Fruit fly (Drosophila melanogaster) S2 (cell line): ENCODE data around the gene CG9330.
A peak's percentile ranks its signal among the peaks of the same experiment; 100 is the strongest.

Experiments
- CG8478 ChIP-seq: fragments of >200 bp; optimal IDR thresholded peaks from 2 replicates; lab custom pipeline; 2018
- CTCF ChIP-seq, 2 experiments: fragments of >200 bp; optimal IDR thresholded peaks; 2 replicates each; lab custom pipeline; 2018

Gene CG9330

dm6 chr3L:19612172-19612571, 26.1 kb downstream of the CG9330 start, which contains the start of the genes Lon and PIG-F:
Gene Lon, minus strand, starts transcription at chr3L:19612199.
Gene PIG-F, plus strand, starts transcription at chr3L:19612455.
- no peak for TF ChIP-seq CG8478 (lab: Kevin White, UChicago)
- no peak for TF ChIP-seq CTCF (optimal IDR thresholded peaks at IDR 0.05; lab: Kevin White, UChicago)

DNA sequence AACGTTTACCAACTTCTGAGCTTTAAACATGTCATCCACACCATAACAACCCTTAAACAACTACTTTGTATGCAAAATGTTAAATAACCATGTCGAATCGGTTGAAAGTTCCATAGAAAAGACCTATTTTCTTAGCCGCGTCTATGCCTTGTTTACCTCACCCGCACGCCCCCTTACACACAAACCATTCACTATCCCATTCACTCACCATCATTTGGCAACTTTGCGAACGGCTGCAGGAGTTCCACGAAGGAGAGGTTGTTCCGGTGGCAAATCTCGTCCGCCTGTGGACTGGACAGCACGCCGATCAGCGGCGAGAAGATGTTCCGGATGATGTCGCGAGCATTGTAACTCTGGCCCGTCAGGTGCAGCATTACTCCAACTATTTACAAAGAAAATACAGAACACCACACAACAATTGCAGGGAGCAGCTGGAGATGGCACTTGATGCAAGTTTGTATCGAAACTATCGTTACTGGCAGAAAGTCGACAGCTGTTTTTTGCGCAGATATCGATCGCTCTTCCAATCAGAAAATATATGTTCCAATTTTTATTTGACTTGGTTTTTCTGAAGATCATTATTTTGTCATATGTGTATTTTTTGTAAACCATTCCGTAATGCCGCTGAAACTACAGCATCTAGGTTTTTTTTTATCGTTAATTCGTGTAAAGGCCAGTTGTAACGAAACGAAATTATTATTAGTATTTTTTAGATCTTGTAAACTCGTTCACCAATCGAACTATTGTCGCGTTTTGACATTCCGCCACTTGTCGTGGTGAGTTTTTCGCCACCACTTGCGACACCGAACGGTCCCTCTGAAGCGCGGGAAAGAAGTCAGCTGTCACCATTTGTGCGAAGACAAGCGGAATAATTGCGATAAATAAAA, 32.3 kb downstream of the CG9330 start, which contains the start of gene asf1:
asf1 (plus strand) TSS at position 823 of the 887 bp plus-strand sequence.
- TF ChIP-seq CG8478 (lab: Kevin White, UChicago) = no peak
- TF ChIP-seq CTCF (optimal IDR thresholded peaks at IDR 0.05; lab: Kevin White, UChicago) = peak in 1 of 2 experiments; percentile 28

DNA sequence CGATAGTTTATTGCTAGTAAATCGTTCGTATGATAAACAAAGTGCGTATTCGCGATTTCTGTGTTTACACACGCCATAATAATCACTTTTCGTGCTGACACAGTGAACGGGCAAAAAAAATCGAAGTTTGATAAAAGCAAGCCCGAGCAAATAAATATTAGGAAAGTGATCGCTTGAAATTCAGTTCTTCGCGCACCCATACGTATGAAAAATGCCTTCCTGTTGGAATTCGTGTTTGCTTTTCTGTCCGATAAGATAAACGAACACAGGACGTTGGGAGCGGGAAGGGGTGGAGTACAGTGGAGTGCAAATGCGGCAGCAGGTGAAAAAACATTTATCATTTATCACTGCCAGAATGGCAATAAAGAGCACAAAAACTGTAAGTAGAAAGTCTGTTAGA, 44.6 kb downstream of the CG9330 start:
- TF ChIP-seq CTCF (optimal IDR thresholded peaks at IDR 0.05; lab: Kevin White, UChicago) (no peak), CG8478 (lab: Kevin White, UChicago) (no peak)

dm6 chr3L:19631867-19632266, 45.8 kb downstream of the CG9330 start:
- TF ChIP-seq CG8478 (lab: Kevin White, UChicago) = no peak
- TF ChIP-seq CTCF (optimal IDR thresholded peaks at IDR 0.05; lab: Kevin White, UChicago) = no peak

DNA sequence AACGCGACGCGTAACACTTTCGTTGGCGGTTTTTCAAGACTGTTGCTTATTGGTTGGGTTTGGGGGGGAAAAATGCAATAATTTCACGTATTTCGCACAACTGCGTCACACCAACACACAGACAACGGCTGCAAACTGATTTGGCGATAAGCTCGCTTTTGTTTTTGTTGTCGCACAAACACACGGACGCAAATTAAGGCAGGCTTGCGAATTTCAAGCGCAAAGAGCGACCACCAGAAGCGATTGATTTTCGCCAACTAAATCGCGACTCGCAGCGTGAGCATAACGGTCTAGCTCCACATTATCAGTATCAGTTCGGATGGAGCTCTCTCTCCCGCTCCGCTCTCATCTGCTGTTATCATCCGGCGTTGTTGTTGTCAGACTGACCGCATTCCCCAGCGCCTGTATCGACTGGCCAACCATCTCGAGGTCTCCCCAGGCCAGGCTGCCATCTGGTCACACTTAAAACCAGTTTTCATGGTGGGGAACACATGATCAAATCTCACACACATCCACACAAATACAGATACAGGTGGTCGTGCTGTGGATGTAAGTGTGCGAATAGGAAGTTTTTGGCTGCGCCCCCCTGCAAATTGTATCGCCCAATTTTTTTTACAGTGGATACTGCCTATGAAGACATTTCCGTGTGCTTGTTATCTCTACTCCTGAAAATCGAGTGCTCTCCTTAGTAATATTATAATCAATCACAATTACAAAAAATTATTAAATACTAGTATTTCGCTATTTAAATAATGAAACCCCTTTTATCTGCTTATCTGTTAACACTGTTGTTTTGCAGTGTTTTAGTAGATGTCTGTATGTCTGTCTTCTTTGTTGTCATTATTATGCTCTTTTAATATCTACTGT, 46.9 kb downstream of the CG9330 start:
- TF ChIP-seq CTCF (optimal IDR thresholded peaks at IDR 0.05; lab: Kevin White, UChicago) = no peak
- TF ChIP-seq CG8478 (lab: Kevin White, UChicago) = no peak

DNA sequence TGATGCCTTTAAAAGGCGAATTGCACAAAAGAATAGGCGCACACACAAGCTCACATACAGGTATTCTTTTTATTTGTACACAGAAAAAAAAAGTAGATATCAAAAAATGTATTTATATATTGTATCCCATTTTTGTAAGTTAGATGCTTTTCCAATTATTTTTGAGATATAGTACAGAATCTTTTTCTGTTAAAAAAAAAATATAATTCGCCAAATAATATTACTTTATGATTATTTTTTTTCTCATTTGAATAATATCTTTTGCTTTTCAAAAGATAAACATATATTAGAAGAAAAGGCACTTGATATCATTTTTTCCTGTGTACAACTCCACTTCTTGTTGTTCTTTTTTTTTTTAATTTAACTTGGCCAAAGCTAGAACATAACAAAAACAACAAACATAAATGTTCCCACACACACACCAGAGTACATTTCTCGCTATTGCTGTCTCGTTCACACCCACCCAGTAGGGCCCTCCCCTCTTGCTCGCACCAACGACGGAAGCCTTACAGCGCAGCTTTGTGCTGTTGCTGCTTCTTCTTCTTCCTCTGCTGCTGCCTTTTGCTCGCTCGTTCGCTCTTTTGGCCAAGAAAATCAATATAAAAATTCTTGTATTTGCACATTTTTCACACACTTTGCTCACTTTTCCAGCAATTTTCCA, 48.9 kb downstream of the CG9330 start:
- TF ChIP-seq CTCF (optimal IDR thresholded peaks at IDR 0.05; lab: Kevin White, UChicago) (no peak), CG8478 (lab: Kevin White, UChicago) (no peak)

DNA sequence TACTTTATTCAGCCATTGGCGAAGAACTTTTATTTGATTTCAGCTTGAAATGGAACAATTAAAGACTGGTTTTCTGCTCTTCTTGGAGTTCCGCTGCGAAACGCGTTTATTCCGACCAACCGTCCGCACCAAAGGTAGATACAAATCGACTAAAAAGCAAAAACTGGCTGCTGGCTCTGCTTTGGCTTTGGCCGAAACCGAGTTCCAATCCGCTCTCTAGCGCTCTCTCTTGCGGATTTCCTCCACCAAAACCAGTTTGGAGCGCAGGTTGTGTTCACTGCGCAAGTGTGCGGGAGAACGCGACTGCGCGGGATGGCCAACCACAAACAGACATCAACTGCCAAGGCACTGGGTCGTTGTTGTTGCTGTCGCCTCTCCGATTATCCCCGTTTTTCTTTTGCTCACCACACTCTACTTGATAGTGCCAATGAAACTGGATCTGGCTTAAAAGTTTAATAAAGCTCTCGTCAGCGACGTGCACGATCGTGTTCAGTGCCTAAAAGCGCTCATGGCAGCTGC, 49.5 kb downstream of the CG9330 start, which contains the start of gene wnd:
wnd (minus strand) TSS at position 306 of the 519 bp plus-strand sequence.
- TF ChIP-seq CTCF (optimal IDR thresholded peaks at IDR 0.05; lab: Kevin White, UChicago) (no peak), CG8478 (lab: Kevin White, UChicago) (no peak)

dm6 chr3L:19636821-19637460, 50.9 kb downstream of the CG9330 start:
- TF ChIP-seq CTCF (optimal IDR thresholded peaks at IDR 0.05; lab: Kevin White, UChicago) (no peak), CG8478 (lab: Kevin White, UChicago) (no peak)
